Fruit fly (Drosophila melanogaster) S2 (cell line): ENCODE data around the gene eIF4E4.

Experiments
- CG8478 ChIP-seq: fragments of >200 bp; optimal IDR thresholded peaks from 2 replicates; lab custom pipeline; 2018
- CTCF ChIP-seq, 2 experiments: fragments of >200 bp; optimal IDR thresholded peaks; 2 replicates each; lab custom pipeline; 2018

DNA sequence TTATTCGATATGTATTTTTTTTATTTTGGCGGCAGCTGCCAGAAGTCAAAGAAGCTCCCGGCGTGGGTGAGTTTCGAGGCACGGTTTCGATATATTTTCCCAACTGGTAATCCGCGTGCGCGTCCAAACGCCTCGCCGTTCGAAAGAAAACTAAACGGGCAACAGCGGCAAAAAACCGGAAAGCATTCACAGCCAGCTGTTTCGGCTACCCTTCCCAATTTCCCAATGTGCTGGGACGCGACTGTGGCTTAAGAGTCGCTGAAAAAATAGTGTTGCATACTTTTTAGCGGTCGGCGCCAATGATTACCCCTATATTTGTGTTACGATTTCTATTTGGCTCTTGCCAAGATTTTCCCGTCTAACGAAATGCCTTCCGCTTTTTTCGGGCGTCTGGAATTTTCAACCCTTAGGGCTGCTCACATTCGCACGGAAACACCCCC, 37.9 kb upstream of the eIF4E4 start, which contains the start of gene SP1173:
- TF ChIP-seq CG8478 (lab: Kevin White, UChicago) (no peak), CTCF (optimal IDR thresholded peaks at IDR 0.05; lab: Kevin White, UChicago) (peak; percentile 40 to 56)
